Fruit fly (Drosophila melanogaster): ENCODE results near the gene Nipsnap.

Gene Nipsnap

dm6 chrX:16104738-16105426, 31.5 kb upstream of the Nipsnap start, which contains the start of the genes CG42353 and CG42354 (continued):
- TF ChIP-seq sob (GFP tag; IDR thresholded peaks at IDR 0.05), result peak; percentile 93
- peak; percentile 93 for TF ChIP-seq CG12744 (GFP tag; optimal IDR thresholded peaks at IDR 0.05)
- peak; percentile 89 for TF ChIP-seq CG3838 (GFP tag; optimal IDR thresholded peaks at IDR 0.05)
- TF ChIP-seq Poxn (GFP tag; IDR thresholded peaks at IDR 0.05), result peak; percentile 70
- TF ChIP-seq Dip2 (GFP tag; IDR thresholded peaks at IDR 0.05), result peak; percentile 65
- peak; percentile 90 for TF ChIP-seq gsb (GFP tag; IDR thresholded peaks at IDR 0.05)
- peak in 1 of 2 experiments; percentile 68 for TF ChIP-seq tll (GFP tag; optimal IDR thresholded peaks at IDR 0.05)
- peak; percentile 73; the same call in 1 of the 2 replicates for TF ChIP-seq bowl (GFP tag; IDR thresholded peaks at IDR 0.05)
- peak; percentile 91 for TF ChIP-seq ranshi (GFP tag; IDR thresholded peaks at IDR 0.05)
- no peak for TF ChIP-seq crc (GFP tag; optimal IDR thresholded peaks at IDR 0.05)
- TF ChIP-seq CG17568 (GFP tag; optimal IDR thresholded peaks at IDR 0.05), result peak; percentile 92
- TF ChIP-seq ftz-f1 (GFP tag; optimal IDR thresholded peaks at IDR 0.05), result peak; percentile 3
- peak; percentile 94 for TF ChIP-seq so (GFP tag; IDR thresholded peaks at IDR 0.05)
- peak; percentile 97 for TF ChIP-seq CG7839 (tag; optimal IDR thresholded peaks at IDR 0.05)
- TF ChIP-seq CG30403 (GFP tag; optimal IDR thresholded peaks at IDR 0.05), result peak; percentile 98
- peak; percentile 95 for TF ChIP-seq ind (GFP tag; optimal IDR thresholded peaks at IDR 0.05)
- TF ChIP-seq eyg (GFP tag; optimal IDR thresholded peaks at IDR 0.05), result peak; percentile 63
- peak; percentile 91 for TF ChIP-seq CG5245 (GFP tag; optimal IDR thresholded peaks at IDR 0.05)
- peak; percentile 67 for TF ChIP-seq Dad (GFP tag; optimal IDR thresholded peaks at IDR 0.05)
- TF ChIP-seq CG4328 (GFP tag; optimal IDR thresholded peaks at IDR 0.05), result peak; percentile 93
- 0 out of 2 replicates have a peak, but pooled peaks have one; percentile 28 for TF ChIP-seq CG16779 (GFP tag; IDR thresholded peaks at IDR 0.05)
- TF ChIP-seq zen (tag; optimal IDR thresholded peaks at IDR 0.05), result peak; percentile 97
- TF ChIP-seq tap (tag; optimal IDR thresholded peaks at IDR 0.05), result peak; percentile 95
- TF ChIP-seq sima (GFP tag; optimal IDR thresholded peaks at IDR 0.05), result peak; percentile 36
- TF ChIP-seq CG10366 (GFP tag; IDR thresholded peaks at IDR 0.05), result peak; percentile 92
- TF ChIP-seq Ravus (GFP tag; IDR thresholded peaks at IDR 0.05), result peak; percentile 79
- peak; percentile 98 for TF ChIP-seq CG13775 (GFP tag; optimal IDR thresholded peaks at IDR 0.05)
- no peak for TF ChIP-seq cad (GFP tag; optimal IDR thresholded peaks at IDR 0.05)
- peak; percentile 93 for TF ChIP-seq CG7786 (GFP tag; optimal IDR thresholded peaks at IDR 0.05)
- peak; percentile 96 for TF ChIP-seq CG12104 (GFP tag; optimal IDR thresholded peaks at IDR 0.05)
- TF ChIP-seq Dbx (GFP tag; IDR thresholded peaks at IDR 0.05), result peak; percentile 94
- TF ChIP-seq BEAF-32 (GFP tag; optimal IDR thresholded peaks at IDR 0.05), result peak; percentile 15
- TF ChIP-seq Antp (GFP tag; optimal IDR thresholded peaks at IDR 0.05), result peak; percentile 67
- TF ChIP-seq Myb (GFP tag; optimal IDR thresholded peaks at IDR 0.05), result peak; percentile 81
- TF ChIP-seq jing (GFP tag; optimal IDR thresholded peaks at IDR 0.05), result peak; percentile 94
- peak; percentile 83 for TF ChIP-seq pros (GFP tag; optimal IDR thresholded peaks at IDR 0.05)
- peak; percentile 98 for TF ChIP-seq zf30C (GFP tag; optimal IDR thresholded peaks at IDR 0.05)
- TF ChIP-seq nom (GFP tag; optimal IDR thresholded peaks at IDR 0.05), result peak; percentile 91
- TF ChIP-seq onecut (GFP tag; IDR thresholded peaks at IDR 0.05), result peak; percentile 84
- peak; percentile 27 for TF ChIP-seq pzg (GFP tag; optimal IDR thresholded peaks at IDR 0.05)
- TF ChIP-seq CG13296 (GFP tag; optimal IDR thresholded peaks at IDR 0.05), result peak; percentile 95
- peak; percentile 89 for TF ChIP-seq nau (GFP tag; optimal IDR thresholded peaks at IDR 0.05)
- TF ChIP-seq cato (GFP tag; optimal IDR thresholded peaks at IDR 0.05; ENCODE audit: borderline replicate concordance), result peak; percentile 94
- peak; percentile 90 for TF ChIP-seq gcm2 (GFP tag; optimal IDR thresholded peaks at IDR 0.05)
- peak; percentile 92 for TF ChIP-seq ttk (GFP tag; IDR thresholded peaks at IDR 0.05)
- TF ChIP-seq Mes4 (GFP tag; optimal IDR thresholded peaks at IDR 0.05), result peak; percentile 90
- TF ChIP-seq lbe (GFP tag; optimal IDR thresholded peaks at IDR 0.05), result peak; percentile 92
- peak; percentile 80 for TF ChIP-seq bab2 (GFP tag; optimal IDR thresholded peaks at IDR 0.05)
- peak; percentile 83 for TF ChIP-seq CG4707 (GFP tag; optimal IDR thresholded peaks at IDR 0.05)
- TF ChIP-seq chm (GFP tag; IDR thresholded peaks at IDR 0.05), result peak; percentile 89

Data from whole organism, embryonic.